Fruit fly (Drosophila melanogaster) whole organism, embryonic: ENCODE results near the gene CG11726.

ENCODE experiments used
- Bteb2 ChIP-seq: fragments of 200-800 bp; sonication (Bioruptor generic); optimal IDR thresholded peaks from 2 replicates; lab custom pipeline; 2016; ENCODE audit warnings: missing biosample characterization, missing genetic modification characterization
- CG11085 ChIP-seq: fragments of 200-800 bp; sonication (Bioruptor generic); IDR thresholded peaks from 2 replicates; pipeline ENCODE4 v1.3.6; 2022; ENCODE audit warnings: missing biosample characterization, missing genetic modification characterization
- CG11504 ChIP-seq: fragments of 200-800 bp; sonication (Bioruptor generic); optimal IDR thresholded peaks from 3 replicates; lab custom pipeline; 2019; ENCODE audit warnings: missing biosample characterization, mild to moderate bottlenecking, missing genetic modification characterization, moderate library complexity
- CG12236 ChIP-seq: fragments of 200-800 bp; sonication (Bioruptor generic); optimal IDR thresholded peaks from 2 replicates; lab custom pipeline; 2016; ENCODE audit warnings: missing biosample characterization, missing genetic modification characterization
- CG12659 ChIP-seq: fragments of 200-800 bp; sonication (Bioruptor generic); optimal IDR thresholded peaks from 3 replicates; lab custom pipeline; 2017; ENCODE audit warnings: mild to moderate bottlenecking, missing biosample characterization, missing genetic modification reagents, missing genetic modification characterization
- CG14667 ChIP-seq: fragments of 200-800 bp; sonication (Bioruptor generic); IDR thresholded peaks from 2 replicates; pipeline ENCODE4 v1.3.6; 2022; ENCODE audit warnings: missing biosample characterization, missing genetic modification characterization
- CG14710 ChIP-seq: fragments of 200-800 bp; sonication (Bioruptor generic); optimal IDR thresholded peaks from 3 replicates; lab custom pipeline; 2019; ENCODE audit warnings: missing biosample characterization, mild to moderate bottlenecking, missing genetic modification characterization, moderate library complexity
- CG15269 ChIP-seq: fragments of 200-800 bp; sonication (Bioruptor generic); optimal IDR thresholded peaks from 2 replicates; lab custom pipeline; 2018; ENCODE audit warnings: missing biosample characterization, mild to moderate bottlenecking, missing genetic modification characterization, moderate library complexity
- CG17361 ChIP-seq: fragments of 200-800 bp; sonication (Bioruptor generic); IDR thresholded peaks from 3 replicates; pipeline ENCODE4 v1.3.6; 2022; ENCODE audit warnings: missing biosample characterization, missing genetic modification characterization
- CG1792 ChIP-seq: fragments of 200-800 bp; sonication (Bioruptor generic); optimal IDR thresholded peaks from 2 replicates; lab custom pipeline; 2016; ENCODE audit warnings: missing biosample characterization, missing genetic modification characterization
- CG31388 ChIP-seq: fragments of 200-800 bp; sonication (Bioruptor generic); optimal IDR thresholded peaks from 2 replicates; lab custom pipeline; 2016; ENCODE audit warnings: missing biosample characterization, missing genetic modification characterization
- CG42726 ChIP-seq: fragments of 200-800 bp; sonication (Bioruptor generic); IDR thresholded peaks from 2 replicates; pipeline ENCODE4 v1.3.6; 2022; ENCODE audit warnings: missing biosample characterization, missing genetic modification characterization; ENCODE audit not compliant: partially characterized antibody
- CG4360 ChIP-seq: fragments of 200-800 bp; sonication (Bioruptor generic); IDR thresholded peaks from 2 replicates; pipeline ENCODE4 v1.3.6; 2022; ENCODE audit warnings: missing biosample characterization, missing genetic modification characterization
- CG4404 ChIP-seq: fragments of 200-800 bp; sonication (Bioruptor generic); IDR thresholded peaks from 2 replicates; pipeline ENCODE4 v1.3.6; 2022; ENCODE audit warnings: missing biosample characterization, missing genetic modification characterization
- CG4424 ChIP-seq: fragments of 200-800 bp; sonication (Bioruptor generic); optimal IDR thresholded peaks from 3 replicates; lab custom pipeline; 2016; ENCODE audit warnings: missing biosample characterization, missing genetic modification characterization
- CG4730 ChIP-seq: fragments of 200-800 bp; sonication (Bioruptor generic); IDR thresholded peaks from 2 replicates; pipeline ENCODE4 v1.3.6; 2022; ENCODE audit warnings: missing biosample characterization, missing genetic modification characterization
- CG5953 ChIP-seq: fragments of 200-800 bp; sonication (Bioruptor generic); IDR thresholded peaks from 2 replicates; pipeline ENCODE4 v1.3.6; 2022; ENCODE audit warnings: missing biosample characterization, missing genetic modification characterization
- CG6654 ChIP-seq: fragments of 200-800 bp; sonication (Bioruptor generic); optimal IDR thresholded peaks from 2 replicates; lab custom pipeline; 2017; ENCODE audit warnings: missing biosample characterization, mild to moderate bottlenecking, missing genetic modification characterization
- CG6854 ChIP-seq: fragments of 200-800 bp; sonication (Bioruptor generic); optimal IDR thresholded peaks from 3 replicates; lab custom pipeline; 2017; ENCODE audit warnings: missing biosample characterization, mild to moderate bottlenecking, missing genetic modification characterization
- CG7271 ChIP-seq: fragments of 200-800 bp; sonication (Bioruptor generic); optimal IDR thresholded peaks from 2 replicates; lab custom pipeline; 2018; ENCODE audit warnings: missing biosample characterization, mild to moderate bottlenecking, missing genetic modification characterization, moderate library complexity
- CG9817 ChIP-seq: fragments of 200-800 bp; sonication (Bioruptor generic); optimal IDR thresholded peaks from 2 replicates; lab custom pipeline; 2018; ENCODE audit warnings: missing biosample characterization, mild to moderate bottlenecking, missing genetic modification characterization, moderate library complexity
- CTCF ChIP-seq: fragments of 200-800 bp; sonication (Bioruptor generic); optimal IDR thresholded peaks from 2 replicates; lab custom pipeline; 2017; ENCODE audit warnings: missing biosample characterization, mild to moderate bottlenecking, missing genetic modification characterization, moderate library complexity
- D19B ChIP-seq: fragments of 200-800 bp; sonication (Bioruptor generic); optimal IDR thresholded peaks from 2 replicates; lab custom pipeline; 2017; ENCODE audit warnings: missing biosample characterization, mild to moderate bottlenecking, missing genetic modification characterization
- Fer3 ChIP-seq: fragments of 200-800 bp; sonication (Bioruptor generic); optimal IDR thresholded peaks from 2 replicates; lab custom pipeline; 2018; ENCODE audit warnings: missing biosample characterization, mild to moderate bottlenecking, missing genetic modification characterization, moderate library complexity
- HHEX ChIP-seq: fragments of 200-800 bp; sonication (Bioruptor generic); optimal IDR thresholded peaks from 3 replicates; lab custom pipeline; 2017; ENCODE audit warnings: missing biosample characterization, mild to moderate bottlenecking, missing genetic modification characterization, missing genetic modification reagents
- HLH54F ChIP-seq: fragments of 200-800 bp; sonication (Bioruptor generic); optimal IDR thresholded peaks from 3 replicates; lab custom pipeline; 2016; ENCODE audit warnings: missing biosample characterization, missing genetic modification characterization
- HmgD ChIP-seq: fragments of 200-800 bp; sonication (Bioruptor generic); optimal IDR thresholded peaks from 3 replicates; lab custom pipeline; 2016; ENCODE audit warnings: missing biosample characterization, missing genetic modification characterization
- HmgZ ChIP-seq: fragments of 200-800 bp; sonication (Bioruptor generic); optimal IDR thresholded peaks from 2 replicates; lab custom pipeline; 2018; ENCODE audit warnings: missing biosample characterization, mild to moderate bottlenecking, missing genetic modification characterization
- Hr51 ChIP-seq, 2 experiments: fragments of 200-800 bp; sonication (Bioruptor generic); optimal IDR thresholded peaks; 2 replicates in 1 of 2; 3 replicates in 1 of 2; lab custom pipeline; 2016 to 2018; ENCODE audit warnings: missing biosample characterization in 2 of 2, missing genetic modification characterization in 2 of 2, mild to moderate bottlenecking in 1 of 2, moderate library complexity in 1 of 2
- Jarid2 ChIP-seq: fragments of 200-800 bp; sonication (Bioruptor generic); optimal IDR thresholded peaks from 3 replicates; lab custom pipeline; 2017; ENCODE audit warnings: mild to moderate bottlenecking, missing biosample characterization, missing genetic modification reagents, missing genetic modification characterization
- Max ChIP-seq: fragments of 200-800 bp; sonication (Bioruptor generic); optimal IDR thresholded peaks from 2 replicates; lab custom pipeline; 2016; ENCODE audit warnings: missing biosample characterization, mild to moderate bottlenecking, missing genetic modification characterization
- NfI ChIP-seq: fragments of 200-800 bp; sonication (Bioruptor generic); optimal IDR thresholded peaks from 3 replicates; lab custom pipeline; 2018; ENCODE audit warnings: missing biosample characterization, mild to moderate bottlenecking, missing genetic modification characterization, moderate library complexity
- Taf1 ChIP-seq: fragments of 200-800 bp; sonication (Bioruptor generic); IDR thresholded peaks from 2 replicates; pipeline ENCODE4 v1.3.6; 2022; ENCODE audit warnings: missing biosample characterization, missing genetic modification characterization
- btn ChIP-seq: fragments of 200-800 bp; sonication (Bioruptor generic); optimal IDR thresholded peaks from 2 replicates; lab custom pipeline; 2016; ENCODE audit warnings: missing biosample characterization, missing genetic modification characterization
- chn ChIP-seq: fragments of 200-800 bp; sonication (Bioruptor generic); optimal IDR thresholded peaks from 2 replicates; lab custom pipeline; 2016; ENCODE audit warnings: missing biosample characterization, missing genetic modification characterization
- da ChIP-seq: fragments of 200-800 bp; sonication (Bioruptor generic); optimal IDR thresholded peaks from 2 replicates; lab custom pipeline; 2016; ENCODE audit warnings: missing biosample characterization, missing genetic modification characterization
- ewg ChIP-seq: fragments of 200-800 bp; sonication (Bioruptor generic); optimal IDR thresholded peaks from 3 replicates; lab custom pipeline; 2017; ENCODE audit warnings: mild to moderate bottlenecking, missing biosample characterization, missing genetic modification reagents, missing genetic modification characterization
- gsb-n ChIP-seq: fragments of 200-800 bp; sonication (Bioruptor generic); optimal IDR thresholded peaks from 3 replicates; lab custom pipeline; 2018; ENCODE audit warnings: missing biosample characterization, mild to moderate bottlenecking, missing genetic modification characterization
- ind ChIP-seq: fragments of 200-800 bp; sonication (Bioruptor generic); optimal IDR thresholded peaks from 3 replicates; lab custom pipeline; 2016; ENCODE audit warnings: missing biosample characterization, missing genetic modification characterization
- jigr1 ChIP-seq: fragments of 200-800 bp; sonication (Bioruptor generic); IDR thresholded peaks from 3 replicates; pipeline ENCODE4 v1.3.6; 2022; ENCODE audit warnings: missing biosample characterization, missing genetic modification characterization
- maf-S ChIP-seq: fragments of 200-800 bp; sonication (Bioruptor generic); optimal IDR thresholded peaks from 2 replicates; lab custom pipeline; 2016; ENCODE audit warnings: missing biosample characterization, missing genetic modification characterization
- p53 ChIP-seq: fragments of 200-800 bp; sonication (Bioruptor generic); optimal IDR thresholded peaks from 2 replicates; lab custom pipeline; 2016; ENCODE audit warnings: missing biosample characterization, missing genetic modification characterization
- pita ChIP-seq: fragments of 200-800 bp; sonication (Bioruptor generic); optimal IDR thresholded peaks from 2 replicates; lab custom pipeline; 2017; ENCODE audit warnings: missing biosample characterization, mild to moderate bottlenecking, missing genetic modification characterization
- sima ChIP-seq: fragments of 200-800 bp; sonication (Bioruptor generic); optimal IDR thresholded peaks from 2 replicates; lab custom pipeline; 2016; ENCODE audit warnings: missing biosample characterization, missing genetic modification characterization
- sqz ChIP-seq: fragments of 200-800 bp; sonication (Bioruptor generic); optimal IDR thresholded peaks from 3 replicates; lab custom pipeline; 2018; ENCODE audit warnings: missing biosample characterization, mild to moderate bottlenecking, missing genetic modification characterization
- toy ChIP-seq: fragments of 200-800 bp; sonication (Bioruptor generic); IDR thresholded peaks from 2 replicates; pipeline ENCODE4 v1.3.6; 2022; ENCODE audit warnings: missing biosample characterization, missing genetic modification characterization
- usp ChIP-seq: fragments of >200 bp; optimal IDR thresholded peaks from 2 replicates; lab custom pipeline; 2017; ENCODE audit warnings: missing biosample characterization, missing genetic modification characterization
- z ChIP-seq: fragments of 200-800 bp; sonication (Bioruptor generic); IDR thresholded peaks from 3 replicates; pipeline ENCODE4 v1.3.6; 2022; ENCODE audit warnings: missing biosample characterization, missing genetic modification characterization
- zen2 ChIP-seq: fragments of 200-800 bp; sonication (Bioruptor generic); IDR thresholded peaks from 3 replicates; pipeline ENCODE4 v1.3.6; 2022; ENCODE audit warnings: missing biosample characterization, missing genetic modification characterization; ENCODE audit not compliant: partially characterized antibody

The CG11726 gene

DNA sequence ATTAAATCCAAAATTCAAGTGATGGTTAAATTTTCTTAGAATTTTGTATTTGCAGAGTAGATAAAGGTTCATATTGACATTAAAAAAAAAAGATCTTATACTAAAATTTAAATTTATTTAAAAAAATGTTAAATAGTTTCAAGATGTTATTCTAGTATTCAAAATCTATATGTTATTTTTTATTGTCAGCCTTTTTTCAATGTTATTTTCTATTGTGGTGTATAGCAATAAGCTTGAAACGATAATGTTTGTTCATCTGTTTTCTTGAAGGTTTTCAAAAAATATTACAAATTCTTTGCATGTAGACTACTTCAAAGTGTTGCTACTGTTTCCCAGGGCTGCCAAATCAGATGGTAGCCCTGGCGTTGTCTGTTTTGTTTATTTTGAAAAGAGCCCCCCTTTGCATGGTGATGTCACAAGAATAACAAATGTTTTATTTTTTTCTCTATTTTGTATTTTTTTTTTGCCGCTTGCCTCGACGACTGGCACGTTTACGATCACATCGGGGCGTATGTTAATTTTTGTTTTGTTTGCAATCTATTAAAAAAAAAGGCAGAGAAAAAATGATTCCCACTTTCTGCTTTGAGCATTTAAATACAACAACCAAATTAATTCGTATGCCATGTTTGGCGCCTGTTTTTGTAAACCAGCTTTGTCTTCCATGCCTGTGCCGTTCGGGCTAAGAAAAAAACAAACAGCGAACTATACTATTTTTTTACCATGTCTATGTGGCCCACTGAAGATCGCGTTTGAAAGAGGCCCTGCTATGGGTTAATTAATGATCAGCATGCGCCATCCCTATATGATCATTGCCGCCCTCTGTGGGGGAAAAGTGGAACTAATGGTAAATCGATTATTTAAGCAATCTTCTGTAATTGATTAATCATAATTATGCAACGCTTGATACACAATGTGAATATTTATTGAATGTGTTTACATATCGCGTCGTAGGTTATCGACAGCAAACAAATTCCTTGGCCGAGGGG is 43.5 kb upstream of the CG11726 start (continued):
- TF ChIP-seq sima (GFP tag; lab: Kevin White, UChicago) = no peak
- TF ChIP-seq CG14667 (GFP tag; lab: Robert Waterston, UW) = no peak
- peak; percentile 4; the same call in 1 of the 2 replicates for TF ChIP-seq CG4730 (GFP tag; lab: Robert Waterston, UW)
- TF ChIP-seq zen2 (GFP tag; lab: Robert Waterston, UW) = no peak
- no peak for TF ChIP-seq CG6854 (GFP tag; lab: Kevin White, UChicago)
- TF ChIP-seq CG42726 = no peak
- TF ChIP-seq NfI (GFP tag; lab: Kevin White, UChicago) = peak; percentile 8
- no peak for TF ChIP-seq ewg (GFP tag; lab: Kevin White, UChicago)
- TF ChIP-seq HmgD (GFP tag; lab: Kevin White, UChicago) = no peak
- TF ChIP-seq CTCF (GFP tag; lab: Kevin White, UChicago) = peak; percentile 88
- no peak for TF ChIP-seq pita (GFP tag; lab: Kevin White, UChicago)
- TF ChIP-seq CG9817 (tag; lab: Kevin White, UChicago) = peak; percentile 12
- peak; percentile 11 for TF ChIP-seq Fer3 (tag; lab: Kevin White, UChicago)
- no peak for TF ChIP-seq CG31388 (GFP tag; lab: Kevin White, UChicago)
- TF ChIP-seq CG17361 (GFP tag; lab: Robert Waterston, UW) = peak; percentile 56; the same call in 1 of the 3 replicates
- peak in 1 of 2 experiments; percentile 85 for TF ChIP-seq Hr51 (GFP tag; optimal IDR thresholded peaks at IDR 0.05; lab: Kevin White, UChicago)
- no peak for TF ChIP-seq da (GFP tag; lab: Kevin White, UChicago)
- TF ChIP-seq gsb-n (tag; lab: Kevin White, UChicago) = peak; percentile 24
- TF ChIP-seq sqz = peak; percentile 94
- TF ChIP-seq CG1792 = no peak
- TF ChIP-seq HLH54F = no peak
- no peak for TF ChIP-seq D19B (GFP tag; lab: Kevin White, UChicago)
- peak; percentile 72 for TF ChIP-seq CG15269 (tag; lab: Kevin White, UChicago)
- no peak for TF ChIP-seq Jarid2 (GFP tag; lab: Kevin White, UChicago)
- TF ChIP-seq ind (GFP tag; lab: Kevin White, UChicago) = peak; percentile 38
- TF ChIP-seq CG12236 (GFP tag; lab: Kevin White, UChicago) = no peak
- no peak; the same call in 1 of the 2 replicates for TF ChIP-seq toy
- TF ChIP-seq CG14710 (tag; lab: Kevin White, UChicago) = peak; percentile 65
- TF ChIP-seq jigr1 (GFP tag; lab: Robert Waterston, UW) = no peak
- TF ChIP-seq CG11504 = peak; percentile 77
- peak; percentile 70 for TF ChIP-seq CG4424
- peak; percentile 48 for TF ChIP-seq chn (GFP tag; lab: Kevin White, UChicago)
- TF ChIP-seq Bteb2 = no peak
- no peak for TF ChIP-seq HmgZ (tag; lab: Kevin White, UChicago)
- no peak for TF ChIP-seq maf-S (GFP tag; lab: Kevin White, UChicago)
- no peak for TF ChIP-seq CG6654 (GFP tag; lab: Kevin White, UChicago)
- peak; percentile 70 for TF ChIP-seq CG12659 (GFP tag; lab: Kevin White, UChicago)
- TF ChIP-seq CG5953 = 0 out of 2 replicates have a peak, but pooled peaks have one; percentile 4
- TF ChIP-seq usp = no peak
- no peak; the same call in 1 of the 2 replicates for TF ChIP-seq Taf1 (GFP tag; lab: Robert Waterston, UW)
- no peak for TF ChIP-seq Max (GFP tag; lab: Kevin White, UChicago)
- TF ChIP-seq CG4404 (GFP tag; lab: Robert Waterston, UW) = no peak
- peak; percentile 3 for TF ChIP-seq HHEX (GFP tag; lab: Kevin White, UChicago)
- TF ChIP-seq CG4360 = peak; percentile 18
- no peak for TF ChIP-seq z (GFP tag; lab: Robert Waterston, UW)
- TF ChIP-seq CG11085 = peak; percentile 14; the same call in 1 of the 2 replicates
- TF ChIP-seq btn (GFP tag; lab: Kevin White, UChicago) = no peak
- no peak for TF ChIP-seq p53 (GFP tag; lab: Kevin White, UChicago)
- TF ChIP-seq CG7271 = peak; percentile 12
